Worm (Caenorhabditis elegans) whole organism, late embryonic: ENCODE results near the gene pptr-2.

Source experiments
- C08G9.2 ChIP-seq: sonication (generic microtip); optimal IDR thresholded peaks from 2 replicates; lab custom pipeline; 2016; ENCODE audit warnings: mild to moderate bottlenecking, missing genetic modification characterization, moderate library complexity, missing compliant biosample characterization
- Y22D7AL.16 ChIP-seq: sonication (generic microtip); optimal IDR thresholded peaks from 2 replicates; lab custom pipeline; 2016; ENCODE audit warnings: missing genetic modification characterization, missing compliant biosample characterization
- ama-1 ChIP-seq: fragments of 150-350 bp; optimal IDR thresholded peaks from 2 replicates; lab custom pipeline; 2014
- ceh-2 ChIP-seq: sonication (generic microtip); optimal IDR thresholded peaks from 2 replicates; lab custom pipeline; 2016; ENCODE audit warnings: missing genotype, missing genetic modification characterization, missing compliant biosample characterization
- ceh-24 ChIP-seq: sonication (generic microtip); optimal IDR thresholded peaks from 2 replicates; lab custom pipeline; 2016; ENCODE audit warnings: mild to moderate bottlenecking, missing genetic modification characterization, missing compliant biosample characterization
- fkh-10 ChIP-seq: fragments of 150-350 bp; optimal IDR thresholded peaks from 2 replicates; lab custom pipeline; 2014; ENCODE audit warnings: missing biosample characterization, missing genetic modification reagents, missing genetic modification characterization
- hlh-6 ChIP-seq: sonication (generic microtip); optimal IDR thresholded peaks from 2 replicates; lab custom pipeline; 2016; ENCODE audit warnings: missing genotype, missing genetic modification characterization, missing compliant biosample characterization
- pqm-1 ChIP-seq: sonication (generic microtip); optimal IDR thresholded peaks from 2 replicates; lab custom pipeline; 2016; ENCODE audit warnings: missing genetic modification characterization, missing compliant biosample characterization
- unc-55 ChIP-seq: sonication (generic microtip); optimal IDR thresholded peaks from 2 replicates; lab custom pipeline; 2017; ENCODE audit warnings: missing biosample characterization, missing genetic modification reagents, missing genetic modification characterization
- unc-86 ChIP-seq: sonication (generic microtip); optimal IDR thresholded peaks from 2 replicates; lab custom pipeline; 2016; ENCODE audit warnings: missing genetic modification characterization, missing compliant biosample characterization

DNA sequence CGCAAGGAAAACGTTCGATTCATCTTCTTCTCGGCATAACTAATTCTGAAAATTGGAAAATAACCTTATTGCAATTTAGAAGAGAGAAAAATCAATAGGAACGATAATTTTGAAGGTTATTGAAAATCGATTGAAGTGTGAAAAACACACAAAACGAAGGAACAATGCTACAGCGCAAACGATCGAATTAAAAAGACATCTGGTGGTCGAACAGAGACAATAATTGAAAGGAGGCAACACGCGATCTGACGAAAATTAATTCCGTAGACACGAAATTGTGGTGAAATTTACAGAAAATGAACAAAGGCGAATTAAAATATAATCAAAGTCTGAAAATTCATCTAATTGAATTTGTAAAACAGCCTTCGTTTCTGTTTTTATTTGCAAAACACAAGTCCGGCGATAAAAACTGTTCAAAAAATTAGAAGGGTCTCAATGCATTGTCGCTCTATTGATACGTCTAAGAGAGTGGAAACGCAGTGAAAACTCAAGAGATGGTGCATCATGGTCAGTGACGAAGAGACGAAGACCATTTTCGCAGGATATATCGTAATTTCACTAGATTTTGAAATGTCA, 4.7 kb upstream of the pptr-2 start, which contains the start of gene pak-2:
- no peak for TF ChIP-seq ceh-24 (tag; lab: Kevin White, UChicago)
- TF ChIP-seq pqm-1 = peak; percentile 64
- no peak for TF ChIP-seq fkh-10 (GFP tag; lab: Kevin White, UChicago)
- TF ChIP-seq unc-55 (GFP tag; lab: Kevin White, UChicago) = no peak
- peak; percentile 93 for TF ChIP-seq ceh-2 (tag; lab: Kevin White, UChicago)
- TF ChIP-seq ama-1 (lab: Kevin White, UChicago) = no peak
- TF ChIP-seq C08G9.2 (tag; lab: Kevin White, UChicago) = peak; percentile 96
- peak; percentile 61 for TF ChIP-seq unc-86 (tag; lab: Kevin White, UChicago)
- TF ChIP-seq hlh-6 (tag; lab: Kevin White, UChicago) = peak; percentile 73
- no peak for TF ChIP-seq Y22D7AL.16 (tag; lab: Kevin White, UChicago)
